Worm (Caenorhabditis elegans) whole organism, mixed stage, embryonic: Measurements from ENCODE around the gene skr-3.

Experiments
- lin-32 ChIP-seq: fragments of 200-800 bp; sonication (Bioruptor generic); optimal IDR thresholded peaks from 2 replicates; lab custom pipeline; 2018; ENCODE audit warnings: mild to moderate bottlenecking, missing genetic modification characterization, missing compliant biosample characterization
- mab-5 ChIP-seq: fragments of 150-350 bp; optimal IDR thresholded peaks from 2 replicates; lab custom pipeline; 2014; ENCODE audit warnings: missing biosample characterization, missing genetic modification characterization
- nhr-28 ChIP-seq: fragments of 150-350 bp; optimal IDR thresholded peaks from 2 replicates; lab custom pipeline; 2014; ENCODE audit warnings: missing biosample characterization, missing genetic modification characterization

ce11 chrV:16141071-16141470 is 20.2 kb downstream of the skr-3 start, which contains the start of gene clc-32:
- no peak for TF ChIP-seq nhr-28 (tag; lab: Kevin White, UChicago)
- no peak for TF ChIP-seq mab-5 (tag; lab: Kevin White, UChicago)
- no peak for TF ChIP-seq lin-32 (GFP tag; lab: Kevin White, UChicago)
